In the genomic region with DNA sequence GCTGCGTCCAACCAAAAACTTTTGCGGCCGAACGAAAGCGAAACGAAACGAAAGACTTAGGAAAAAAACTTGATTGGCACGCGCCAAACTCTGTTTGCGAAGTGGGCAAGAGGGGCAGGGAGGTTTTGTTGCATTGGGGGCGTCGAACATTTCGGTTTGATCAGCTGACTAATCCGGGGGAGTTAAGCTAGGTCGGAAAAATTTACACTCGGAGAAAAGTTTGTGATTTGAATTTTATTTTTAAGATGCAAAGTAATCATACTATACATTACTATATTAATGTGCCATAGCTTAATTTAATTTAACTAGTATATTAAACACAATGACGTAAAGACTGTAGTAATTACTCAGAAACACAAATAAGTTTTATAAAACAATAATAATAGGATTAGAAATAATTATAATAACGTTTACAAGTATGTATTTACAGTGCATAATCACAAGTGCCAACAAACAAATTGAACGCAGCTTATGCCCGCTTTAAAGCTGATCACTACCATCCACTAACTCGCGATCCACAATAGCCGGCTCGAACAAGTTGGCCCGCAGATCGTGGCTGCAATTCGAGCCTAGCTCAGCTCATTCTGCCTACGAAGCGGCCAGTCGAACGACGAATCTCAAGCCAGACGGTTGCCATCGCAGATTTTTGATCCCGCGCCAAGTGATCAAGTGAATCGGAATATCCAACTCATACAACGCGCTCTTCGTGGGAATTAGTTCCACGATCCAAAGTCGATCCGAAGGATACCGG, we compare ENCODE assay signal across 1 fruit fly cellular context.
A peak's percentile ranks its signal among the peaks of the same experiment; 100 is the strongest.
TF ChIP-seq lines count a peak whose summit lies in the region.

A gene (plus strand): TSS at position 592 of the 751 bp plus-strand sequence.

TF ChIP-seq in whole organism, embryonic, 481 proteins besides CTCF, POLR2A, EP300 and RAD21 (continued from another document):
- TF ChIP-seq CG16813 (GFP tag; IDR thresholded peaks at IDR 0.05; lab: Robert Waterston, UW; ENCODE audit: partially characterized antibody) (no peak), zfh1 (GFP tag; IDR thresholded peaks at IDR 0.05; lab: Robert Waterston, UW) (peak; percentile 67), NFAT (GFP tag; IDR thresholded peaks at IDR 0.05; lab: Robert Waterston, UW) (no peak), tgo (GFP tag; IDR thresholded peaks at IDR 0.05; lab: Robert Waterston, UW) (peak; percentile 77), phol (tag; optimal IDR thresholded peaks at IDR 0.05; lab: Kevin White, UChicago) (peak; percentile 88), CG14860 (GFP tag; IDR thresholded peaks at IDR 0.05; lab: Robert Waterston, UW; ENCODE audit: partially characterized antibody) (no peak), ATbp (GFP tag; optimal IDR thresholded peaks at IDR 0.05; lab: Kevin White, UChicago) (peak; percentile 62), Bteb2 (GFP tag; optimal IDR thresholded peaks at IDR 0.05; lab: Kevin White, UChicago) (no peak), CG8765 (GFP tag; IDR thresholded peaks at IDR 0.05; lab: Robert Waterston, UW) (no peak), nom (GFP tag; optimal IDR thresholded peaks at IDR 0.05; lab: Kevin White, UChicago) (no peak), sr (GFP tag; IDR thresholded peaks at IDR 0.05; lab: Robert Waterston, UW) (0 out of 3 replicates have a peak, but pooled peaks have one; percentile 11), CG5953 (GFP tag; IDR thresholded peaks at IDR 0.05; lab: Robert Waterston, UW) (no peak; the same call in 1 of the 2 replicates), Ada2b (GFP tag; IDR thresholded peaks at IDR 0.05; lab: Robert Waterston, UW) (peak; percentile 42), dmrt11E (tag; optimal IDR thresholded peaks at IDR 0.05; lab: Kevin White, UChicago) (peak; percentile 71), gfzf (GFP tag; optimal IDR thresholded peaks at IDR 0.05; lab: Kevin White, UChicago) (no peak), bigmax (GFP tag; optimal IDR thresholded peaks at IDR 0.05; lab: Kevin White, UChicago) (no peak), ase (GFP tag; IDR thresholded peaks at IDR 0.05; lab: Robert Waterston, UW) (peak; percentile 67; the same call in 2 of the 3 replicates), CG2678 (tag; optimal IDR thresholded peaks at IDR 0.05; lab: Kevin White, UChicago) (peak; percentile 88), exex (tag; optimal IDR thresholded peaks at IDR 0.05; lab: Kevin White, UChicago) (peak; percentile 8), Antp (GFP tag; optimal IDR thresholded peaks at IDR 0.05; lab: Kevin White, UChicago) (no peak), CG7372 (GFP tag; IDR thresholded peaks at IDR 0.05; lab: Robert Waterston, UW) (no peak), CG7271 (tag; optimal IDR thresholded peaks at IDR 0.05; lab: Kevin White, UChicago) (no peak), CG42726 (GFP tag; IDR thresholded peaks at IDR 0.05; lab: Robert Waterston, UW; ENCODE audit: partially characterized antibody) (no peak), wor (GFP tag; IDR thresholded peaks at IDR 0.05; lab: Robert Waterston, UW) (peak; percentile 68), ara (GFP tag; IDR thresholded peaks at IDR 0.05; lab: Robert Waterston, UW) (peak; percentile 34; the same call in 1 of the 2 replicates), B-H2 (GFP tag; optimal IDR thresholded peaks at IDR 0.05; lab: Kevin White, UChicago) (no peak), CG17359 (tag; optimal IDR thresholded peaks at IDR 0.05; lab: Kevin White, UChicago) (peak; percentile 81), Deaf1 (tag; optimal IDR thresholded peaks at IDR 0.05; lab: Kevin White, UChicago) (peak; percentile 60), aop (GFP tag; IDR thresholded peaks at IDR 0.05; lab: Robert Waterston, UW) (no peak), CG31224 (GFP tag; IDR thresholded peaks at IDR 0.05; lab: Robert Waterston, UW) (peak; percentile 36), emc (GFP tag; optimal IDR thresholded peaks at IDR 0.05; lab: Kevin White, UChicago) (no peak), gsb (GFP tag; IDR thresholded peaks at IDR 0.05; lab: Robert Waterston, UW) (no peak), her (GFP tag; optimal IDR thresholded peaks at IDR 0.05; lab: Kevin White, UChicago) (no peak), stwl (tag; optimal IDR thresholded peaks at IDR 0.05; lab: Kevin White, UChicago) (no peak), CG3065 (GFP tag; optimal IDR thresholded peaks at IDR 0.05; lab: Kevin White, UChicago) (no peak), slou (GFP tag; optimal IDR thresholded peaks at IDR 0.05; lab: Kevin White, UChicago) (no peak), sim (GFP tag; IDR thresholded peaks at IDR 0.05; lab: Robert Waterston, UW) (no peak), dimm (GFP tag; IDR thresholded peaks at IDR 0.05; lab: Robert Waterston, UW) (no peak)
